Worm (Caenorhabditis elegans): ENCODE data around the gene sre-18.

The sre-18 gene

ce11 chrIV:12197679-12198078 lies 31.9 kb downstream of the sre-18 start:
- TF ChIP-seq pha-4 (tag; optimal IDR thresholded peaks at IDR 0.05), result peak; percentile 70
- TF ChIP-seq atf-7 (tag; optimal IDR thresholded peaks at IDR 0.05), result peak; percentile 78
- TF ChIP-seq nfyb-1 (GFP tag; IDR thresholded peaks at IDR 0.05), result peak; percentile 9; the same call in 1 of the 2 replicates
- peak; percentile 39 for TF ChIP-seq chd-7 (tag; optimal IDR thresholded peaks at IDR 0.05)
- TF ChIP-seq dox-1 (GFP tag; IDR thresholded peaks at IDR 0.05), result 0 out of 2 replicates have a peak, but pooled peaks have one; percentile 24
- TF ChIP-seq unc-62 (GFP tag; optimal IDR thresholded peaks at IDR 0.05), result peak; percentile 39
- TF ChIP-seq ztf-18 (tag; optimal IDR thresholded peaks at IDR 0.05), result no peak
- no peak for TF ChIP-seq madf-8 (GFP tag; conservative IDR thresholded peaks at IDR 0.05)
- 0 out of 2 replicates have a peak, but pooled peaks have one; percentile 37 for TF ChIP-seq lir-1 (GFP tag; conservative IDR thresholded peaks at IDR 0.05)
- peak; percentile 38 for TF ChIP-seq nhr-80 (tag; optimal IDR thresholded peaks at IDR 0.05)
- TF ChIP-seq pbrm-1 (GFP tag; IDR thresholded peaks at IDR 0.05), result 0 out of 2 replicates have a peak, but pooled peaks have one; percentile 15
- TF ChIP-seq xnd-1 (tag; optimal IDR thresholded peaks at IDR 0.05), result no peak
- TF ChIP-seq akir-1 (GFP tag; optimal IDR thresholded peaks at IDR 0.05), result no peak
- no peak for TF ChIP-seq bed-1 (GFP tag; IDR thresholded peaks at IDR 0.05)
- 0 out of 2 replicates have a peak, but pooled peaks have one; percentile 23 for TF ChIP-seq Y95B8A.8 (GFP tag; IDR thresholded peaks at IDR 0.05)

ce11 chrIV:12196608-12197007 lies 33.0 kb downstream of the sre-18 start:
- TF ChIP-seq nhr-80 (tag; optimal IDR thresholded peaks at IDR 0.05) (peak; percentile 42), let-607 (tag; optimal IDR thresholded peaks at IDR 0.05) (no peak)

- TF ChIP-seq madf-8 (GFP tag; conservative IDR thresholded peaks at IDR 0.05), result peak; percentile 70
- TF ChIP-seq ets-4 (GFP tag; optimal IDR thresholded peaks at IDR 0.05), result no peak
- peak; percentile 16 for TF ChIP-seq dpl-1 (GFP tag; optimal IDR thresholded peaks at IDR 0.05)
- TF ChIP-seq fkh-3 (tag; optimal IDR thresholded peaks at IDR 0.05), result no peak
- peak; percentile 35 for TF ChIP-seq efl-1 (GFP tag; optimal IDR thresholded peaks at IDR 0.05)
- no peak for TF ChIP-seq mel-28 (tag; optimal IDR thresholded peaks at IDR 0.05; ENCODE audit: borderline replicate concordance)
- TF ChIP-seq lsl-1 (GFP tag; optimal IDR thresholded peaks at IDR 0.05), result peak; percentile 93
- TF ChIP-seq pbrm-1 (GFP tag; IDR thresholded peaks at IDR 0.05), result no peak
- TF ChIP-seq athp-1 (tag; optimal IDR thresholded peaks at IDR 0.05), result no peak
- TF ChIP-seq D2030.7 (GFP tag; IDR thresholded peaks at IDR 0.05), result peak; percentile 54; the same call in 1 of the 2 replicates
- TF ChIP-seq egl-44 (GFP tag; IDR thresholded peaks at IDR 0.05), result no peak
- TF ChIP-seq let-526 (GFP tag; IDR thresholded peaks at IDR 0.05), result no peak
- no peak for TF ChIP-seq ztf-25 (GFP tag; IDR thresholded peaks at IDR 0.05)
- no peak for TF ChIP-seq T26A5.8 (tag; optimal IDR thresholded peaks at IDR 0.05)
- no peak for TF ChIP-seq Y67H2A.10 (GFP tag; conservative IDR thresholded peaks at IDR 0.05)
- TF ChIP-seq nfya-1 (tag; optimal IDR thresholded peaks at IDR 0.05; ENCODE audit: borderline replicate concordance, insufficient read depth), result no peak
- no peak for TF ChIP-seq nfya-2 (GFP tag; IDR thresholded peaks at IDR 0.05)
- peak; percentile 60 for TF ChIP-seq snpc-1.3 (tag; optimal IDR thresholded peaks at IDR 0.05; ENCODE audit: insufficient read depth)
- peak; percentile 91 for TF ChIP-seq madf-6 (GFP tag; IDR thresholded peaks at IDR 0.05)
- TF ChIP-seq bed-2 (GFP tag; IDR thresholded peaks at IDR 0.05), result no peak
- TF ChIP-seq unc-130 (GFP tag; optimal IDR thresholded peaks at IDR 0.05), result no peak
- no peak for TF ChIP-seq Y53G8AR.9 (GFP tag; conservative IDR thresholded peaks at IDR 0.05)
- no peak for TF ChIP-seq die-1 (tag; optimal IDR thresholded peaks at IDR 0.05)
- TF ChIP-seq ceh-27 (GFP tag; optimal IDR thresholded peaks at IDR 0.05), result no peak
- TF ChIP-seq ceh-79 (tag; optimal IDR thresholded peaks at IDR 0.05), result no peak
- TF ChIP-seq K12H6.12 (tag; optimal IDR thresholded peaks at IDR 0.05), result no peak
- no peak for TF ChIP-seq nhr-27 (tag; optimal IDR thresholded peaks at IDR 0.05)
- TF ChIP-seq egrh-3 (GFP tag; IDR thresholded peaks at IDR 0.05), result no peak
- TF ChIP-seq him-1 (tag; optimal IDR thresholded peaks at IDR 0.05), result peak; percentile 14
- TF ChIP-seq hsf-1 (GFP tag; IDR thresholded peaks at IDR 0.05), result no peak
- TF ChIP-seq xnd-1 (tag; optimal IDR thresholded peaks at IDR 0.05), result peak; percentile 89
- no peak for TF ChIP-seq ceh-58 (GFP tag; IDR thresholded peaks at IDR 0.05)
- TF ChIP-seq somi-1 (GFP tag; optimal IDR thresholded peaks at IDR 0.05), result no peak
Measured at ce11 chrIV:12194668-12195067, 34.9 kb downstream of the sre-18 start.

All from whole organism, young adult.